Worm (Caenorhabditis elegans) whole organism, early embryonic: ENCODE data around the gene elf-1.
"Not testable (repeated sequence)": the region's sequence is repeated elsewhere in the genome, so short reads cannot be mapped to it uniquely, and the experiment has no call there.

Source experiments
- B0310.2 ChIP-seq: sonication (generic microtip); optimal IDR thresholded peaks from 2 replicates; lab custom pipeline; 2016; ENCODE audit warnings: mild to moderate bottlenecking, missing genetic modification characterization, missing compliant biosample characterization
- F13C5.2 ChIP-seq: sonication (generic microtip); optimal IDR thresholded peaks from 2 replicates; lab custom pipeline; 2017; ENCODE audit warnings: mild to moderate bottlenecking, missing genetic modification characterization, inconsistent platforms, missing compliant biosample characterization
- aly-1 ChIP-seq: sonication (generic microtip); optimal IDR thresholded peaks from 2 replicates; lab custom pipeline; 2016; ENCODE audit warnings: missing genetic modification characterization, missing compliant biosample characterization
- ama-1 ChIP-seq: fragments of 150-350 bp; optimal IDR thresholded peaks from 2 replicates; lab custom pipeline; 2014
- ceh-13 ChIP-seq: fragments of 200-800 bp; sonication (Bioruptor generic); optimal IDR thresholded peaks from 2 replicates; lab custom pipeline; 2018; ENCODE audit warnings: mild to moderate bottlenecking, missing genetic modification characterization, missing compliant biosample characterization
- ceh-36 ChIP-seq: sonication (generic microtip); optimal IDR thresholded peaks from 2 replicates; lab custom pipeline; 2016; ENCODE audit warnings: missing genetic modification characterization, inconsistent platforms, missing compliant biosample characterization
- ets-7 ChIP-seq: sonication (generic microtip); optimal IDR thresholded peaks from 2 replicates; lab custom pipeline; 2016; ENCODE audit warnings: missing genotype, missing genetic modification characterization, missing compliant biosample characterization
- flt-1 ChIP-seq: fragments of 200-800 bp; sonication (Bioruptor generic); IDR thresholded peaks from 2 replicates; pipeline ENCODE4 v1.3.6; 2022; ENCODE audit warnings: missing genetic modification characterization, missing compliant biosample characterization
- hmbx-1 ChIP-seq: sonication (generic microtip); optimal IDR thresholded peaks from 2 replicates; lab custom pipeline; 2016; ENCODE audit warnings: mild to moderate bottlenecking, missing genetic modification characterization, missing compliant biosample characterization
- hmg-4 ChIP-seq: fragments of 200-800 bp; sonication (Bioruptor generic); optimal IDR thresholded peaks from 2 replicates; lab custom pipeline; 2018; ENCODE audit warnings: mild to moderate bottlenecking, missing genetic modification characterization, missing compliant biosample characterization
- hnd-1 ChIP-seq: sonication (generic microtip); optimal IDR thresholded peaks from 2 replicates; lab custom pipeline; 2016; ENCODE audit warnings: missing genetic modification characterization, missing compliant biosample characterization
- pes-1 ChIP-seq: fragments of 200-800 bp; sonication (Bioruptor generic); IDR thresholded peaks from 2 replicates; pipeline ENCODE4 v1.3.6; 2022; ENCODE audit warnings: missing genetic modification reagents, missing genetic modification characterization, missing compliant biosample characterization
- scrt-1 ChIP-seq: fragments of 200-800 bp; sonication (Bioruptor generic); IDR thresholded peaks from 2 replicates; pipeline ENCODE4 v1.3.6; 2022; ENCODE audit warnings: missing genetic modification characterization, missing compliant biosample characterization
- sea-1 ChIP-seq: fragments of 200-800 bp; sonication (Bioruptor generic); conservative IDR thresholded peaks from 2 replicates; pipeline ENCODE4 v1.3.6; 2022; ENCODE audit warnings: missing genetic modification characterization, missing compliant biosample characterization
- tbx-11 ChIP-seq: fragments of 200-800 bp; sonication (Bioruptor generic); IDR thresholded peaks from 2 replicates; pipeline ENCODE4 v1.3.6; 2022; ENCODE audit warnings: missing genetic modification characterization, missing compliant biosample characterization
- tbx-37 ChIP-seq: fragments of 200-800 bp; sonication (Bioruptor generic); conservative IDR thresholded peaks from 2 replicates; pipeline ENCODE4 v1.3.6; 2022; ENCODE audit warnings: missing genetic modification reagents, missing genetic modification characterization, missing compliant biosample characterization
- tra-4 ChIP-seq: sonication (generic microtip); optimal IDR thresholded peaks from 2 replicates; lab custom pipeline; 2017; ENCODE audit warnings: missing genetic modification characterization, missing compliant biosample characterization

elf-1 gene

DNA sequence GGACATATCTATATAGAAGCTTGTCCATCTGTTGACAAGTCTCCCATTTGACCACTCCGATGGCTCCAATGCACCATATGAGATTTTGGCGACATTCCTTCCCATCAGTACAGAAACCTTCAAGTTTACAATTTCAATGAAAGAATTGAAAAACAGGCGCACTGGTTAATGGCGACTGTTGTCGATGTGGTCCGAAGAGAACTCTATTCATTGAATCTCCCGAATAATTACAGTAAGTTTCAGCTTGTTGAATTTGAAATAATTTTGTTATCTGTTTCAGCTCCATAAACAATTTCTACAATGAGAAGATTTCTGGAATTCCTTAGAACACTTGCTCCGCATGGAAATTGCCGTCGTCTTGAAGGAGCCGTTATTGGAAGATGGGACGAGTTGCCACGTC lies at the start of gene elf-1:
Gene elf-1, plus strand, starts transcription at position 301 of the 400 bp plus-strand sequence.
- TF ChIP-seq ceh-13 (GFP tag; lab: Kevin White, UChicago); tbx-11 (GFP tag; lab: Robert Waterston, UW); hnd-1 (tag; lab: Kevin White, UChicago): not testable (repeated sequence)

DNA sequence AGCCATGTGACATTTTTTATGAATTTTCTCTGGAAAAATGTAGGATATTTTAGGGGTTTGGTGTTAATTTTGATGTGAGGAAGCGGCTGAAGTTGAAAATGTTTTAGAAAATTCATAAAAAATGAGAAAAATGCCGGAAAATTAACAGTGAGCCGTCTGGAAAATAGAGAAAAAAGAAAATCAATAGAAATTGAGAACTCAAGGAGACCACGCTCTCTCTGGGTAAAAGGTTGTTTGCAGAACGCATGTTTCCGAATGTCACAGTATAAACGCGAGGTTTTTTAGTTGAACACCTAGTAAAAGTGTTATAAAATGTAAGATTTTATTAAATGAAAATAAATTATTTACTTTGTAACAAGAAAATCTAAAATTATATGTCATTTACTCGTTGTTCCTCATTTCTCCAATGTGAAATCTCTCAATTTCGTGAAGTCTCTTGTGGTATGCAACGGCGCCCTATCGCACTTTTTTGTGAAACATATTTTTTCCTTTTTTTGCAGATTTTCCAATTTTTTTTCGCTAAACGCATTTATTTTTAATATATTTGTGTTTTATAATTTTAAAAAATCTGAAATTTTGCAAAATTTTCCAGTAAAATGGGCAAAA lies 48.7 kb upstream of the elf-1 start, which contains the start of the genes tag-266 and tag-267:
Gene tag-266, minus strand, starts transcription at position 29 of the 606 bp plus-strand sequence.
Gene tag-267, plus strand, starts transcription at position 593 of the 606 bp plus-strand sequence.
- no peak for TF ChIP-seq aly-1 (tag; lab: Kevin White, UChicago)
- peak; percentile 58 for TF ChIP-seq tbx-37 (GFP tag; lab: Robert Waterston, UW)
- peak; percentile 56 for TF ChIP-seq hmbx-1 (tag; lab: Kevin White, UChicago)
- no peak for TF ChIP-seq ama-1
- TF ChIP-seq F13C5.2 (tag; lab: Kevin White, UChicago) = peak; percentile 87
- peak; percentile 35; the same call in 1 of the 2 replicates for TF ChIP-seq flt-1 (GFP tag; lab: Robert Waterston, UW)
- peak; percentile 78 for TF ChIP-seq pes-1 (GFP tag; lab: Robert Waterston, UW)
- no peak for TF ChIP-seq scrt-1 (GFP tag; lab: Robert Waterston, UW)
- no peak for TF ChIP-seq ets-7 (tag; lab: Kevin White, UChicago)
- TF ChIP-seq hnd-1 (tag; lab: Kevin White, UChicago) = peak; percentile 63
- no peak for TF ChIP-seq sea-1 (GFP tag; lab: Robert Waterston, UW)
- no peak for TF ChIP-seq ceh-36 (tag; lab: Kevin White, UChicago)
- TF ChIP-seq ceh-13 (GFP tag; lab: Kevin White, UChicago) = peak; percentile 40
- TF ChIP-seq hmg-4 (GFP tag; lab: Kevin White, UChicago) = no peak
- peak; percentile 18 for TF ChIP-seq tra-4
- TF ChIP-seq tbx-11 (GFP tag; lab: Robert Waterston, UW) = peak; percentile 71
- peak; percentile 59 for TF ChIP-seq B0310.2 (tag; lab: Kevin White, UChicago)

DNA sequence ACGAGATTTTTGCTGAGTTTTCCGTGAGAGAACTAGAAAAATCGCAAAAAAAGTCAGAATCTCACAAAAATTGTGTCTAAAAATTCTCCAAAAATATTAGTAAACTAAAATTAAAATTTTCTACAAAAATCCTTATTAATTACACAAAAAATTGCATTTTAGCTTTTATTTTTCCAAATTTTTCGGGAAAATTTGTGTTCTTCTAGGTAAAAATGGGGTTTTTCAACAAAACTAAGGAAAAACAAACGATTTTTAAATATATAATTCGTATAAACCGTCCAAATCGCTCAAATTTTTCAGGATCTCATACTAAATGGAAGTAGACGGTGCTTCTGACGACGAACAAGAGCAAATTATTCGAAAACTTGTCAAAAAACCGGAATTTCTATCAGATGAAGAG lies 47.2 kb upstream of the elf-1 start, which contains the start of gene W06E11.1:
Gene W06E11.1, plus strand, starts transcription at position 301 of the 400 bp plus-strand sequence.
- TF ChIP-seq aly-1 (tag; lab: Kevin White, UChicago) (no peak), hnd-1 (tag; lab: Kevin White, UChicago) (no peak)

DNA sequence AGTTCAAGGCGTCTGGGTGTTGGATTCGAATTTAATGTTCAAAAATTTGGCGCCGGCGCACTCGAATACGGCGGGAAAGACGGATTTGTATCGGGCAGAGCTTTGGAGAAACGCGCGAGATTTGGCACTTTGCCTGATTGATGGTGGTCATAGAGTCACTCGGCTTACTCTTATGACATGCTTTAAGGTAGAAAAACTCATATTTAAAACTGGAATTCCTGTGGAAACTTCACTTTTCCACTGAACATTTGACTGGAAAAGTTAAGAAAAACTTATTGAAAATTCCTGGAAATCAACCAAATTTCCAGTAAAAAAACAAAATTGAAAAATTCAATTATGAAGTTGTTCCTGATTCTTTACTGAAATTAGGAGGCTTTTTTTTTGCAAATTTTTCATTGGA lies 44.3 kb upstream of the elf-1 start:
- TF ChIP-seq B0310.2 (tag; lab: Kevin White, UChicago) (no peak), ama-1 (no peak), tra-4 (no peak), hmg-4 (GFP tag; lab: Kevin White, UChicago) (no peak), F13C5.2 (tag; lab: Kevin White, UChicago) (no peak), tbx-37 (GFP tag; lab: Robert Waterston, UW) (no peak)

ce11 chrIII:646454-646853 lies 42.5 kb upstream of the elf-1 start, which contains the start of gene orai-1:
orai-1 (plus strand) TSS chrIII:646754.
- TF ChIP-seq flt-1 (GFP tag; lab: Robert Waterston, UW) (no peak), hmbx-1 (tag; lab: Kevin White, UChicago) (no peak), scrt-1 (GFP tag; lab: Robert Waterston, UW) (no peak), ama-1 (no peak), ceh-13 (GFP tag; lab: Kevin White, UChicago) (no peak), F13C5.2 (tag; lab: Kevin White, UChicago) (no peak), hmg-4 (GFP tag; lab: Kevin White, UChicago) (no peak), B0310.2 (tag; lab: Kevin White, UChicago) (no peak), aly-1 (tag; lab: Kevin White, UChicago) (no peak), tbx-37 (GFP tag; lab: Robert Waterston, UW) (no peak), tbx-11 (GFP tag; lab: Robert Waterston, UW) (no peak), ceh-36 (tag; lab: Kevin White, UChicago) (no peak), ets-7 (tag; lab: Kevin White, UChicago) (no peak), sea-1 (GFP tag; lab: Robert Waterston, UW) (no peak), hnd-1 (tag; lab: Kevin White, UChicago) (no peak)

DNA sequence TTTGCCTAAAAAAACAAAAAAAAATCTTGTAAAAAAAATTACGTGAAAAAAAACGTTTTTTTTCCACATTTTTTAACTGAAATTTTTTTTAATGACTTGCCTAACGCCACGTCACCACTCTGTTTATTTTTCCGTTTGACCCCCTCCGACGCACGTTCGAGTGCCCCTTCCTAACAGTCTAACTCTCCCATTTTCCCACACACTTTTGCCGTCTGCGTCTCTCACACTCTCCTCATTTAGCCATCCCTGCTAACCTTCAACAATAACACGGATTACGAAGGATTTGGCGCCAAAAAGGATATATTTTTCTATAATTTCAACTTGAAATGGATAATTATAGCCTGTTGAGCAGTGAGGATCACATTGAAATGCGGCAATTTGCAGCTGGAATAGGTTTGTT lies 41.7 kb upstream of the elf-1 start:
- no peak for TF ChIP-seq tra-4
- TF ChIP-seq hnd-1 (tag; lab: Kevin White, UChicago) = no peak
- TF ChIP-seq ceh-36 (tag; lab: Kevin White, UChicago) = no peak
- no peak for TF ChIP-seq aly-1 (tag; lab: Kevin White, UChicago)

DNA sequence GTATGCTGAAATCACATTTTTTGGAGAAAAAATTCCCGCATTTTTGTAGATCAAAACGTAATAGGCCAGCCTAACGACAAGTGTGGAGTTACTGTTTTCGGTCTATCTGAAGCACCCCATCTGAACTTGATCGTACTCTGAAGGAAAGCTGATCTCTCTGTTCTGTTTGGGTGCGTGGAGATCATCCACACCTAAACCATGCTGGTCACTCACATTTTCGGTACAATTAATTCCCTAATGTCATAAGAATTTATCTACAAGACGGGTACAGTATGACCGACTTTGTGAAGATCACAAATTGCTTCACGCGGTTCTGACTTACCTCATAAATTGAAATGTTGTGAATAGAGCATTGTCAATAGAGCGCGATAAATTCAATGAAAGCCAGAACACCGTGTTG lies 39.0 kb upstream of the elf-1 start:
- TF ChIP-seq tra-4 (no peak), hnd-1 (tag; lab: Kevin White, UChicago) (no peak), tbx-37 (GFP tag; lab: Robert Waterston, UW) (no peak), ceh-36 (tag; lab: Kevin White, UChicago) (no peak), ets-7 (tag; lab: Kevin White, UChicago) (no peak), sea-1 (GFP tag; lab: Robert Waterston, UW) (no peak)

- TF ChIP-seq tra-4 = no peak
Measured at ce11 chrIII:650539-650938, 38.4 kb upstream of the elf-1 start.
